Fruit fly (Drosophila melanogaster) whole organism, wandering third instar larva: ENCODE results near the gene CG11241.

Experiments used
- Hr78 ChIP-seq: fragments of >200 bp; optimal IDR thresholded peaks from 2 replicates; lab custom pipeline; 2017; ENCODE audit warnings: missing biosample characterization, missing genetic modification characterization
- Hr83 ChIP-seq: fragments of 200-300 bp; sonication (Bioruptor generic); optimal IDR thresholded peaks from 2 replicates; lab custom pipeline; 2016; ENCODE audit warnings: missing biosample characterization, mild to moderate bottlenecking, missing genetic modification characterization, moderate library complexity; ENCODE audit not compliant: poor library complexity, severe bottlenecking
- OdsH ChIP-seq: fragments of 200-800 bp; sonication (Bioruptor generic); optimal IDR thresholded peaks from 2 replicates; lab custom pipeline; 2016; ENCODE audit warnings: missing biosample characterization, mild to moderate bottlenecking, missing genetic modification characterization
- Sp1 ChIP-seq: fragments of 200-800 bp; sonication (Bioruptor generic); optimal IDR thresholded peaks from 3 replicates; lab custom pipeline; 2019; ENCODE audit warnings: missing biosample characterization, mild to moderate bottlenecking, missing genetic modification characterization, moderate library complexity
- dmrt93B ChIP-seq: fragments of 200-800 bp; sonication (Bioruptor generic); optimal IDR thresholded peaks from 2 replicates; lab custom pipeline; 2018; ENCODE audit warnings: missing biosample characterization, mild to moderate bottlenecking, missing genetic modification characterization
- pan ChIP-seq: fragments of >200 bp; optimal IDR thresholded peaks from 2 replicates; lab custom pipeline; 2017
- usp ChIP-seq: fragments of >200 bp; optimal IDR thresholded peaks from 2 replicates; lab custom pipeline; 2017; ENCODE audit warnings: missing biosample characterization, missing genetic modification characterization

DNA sequence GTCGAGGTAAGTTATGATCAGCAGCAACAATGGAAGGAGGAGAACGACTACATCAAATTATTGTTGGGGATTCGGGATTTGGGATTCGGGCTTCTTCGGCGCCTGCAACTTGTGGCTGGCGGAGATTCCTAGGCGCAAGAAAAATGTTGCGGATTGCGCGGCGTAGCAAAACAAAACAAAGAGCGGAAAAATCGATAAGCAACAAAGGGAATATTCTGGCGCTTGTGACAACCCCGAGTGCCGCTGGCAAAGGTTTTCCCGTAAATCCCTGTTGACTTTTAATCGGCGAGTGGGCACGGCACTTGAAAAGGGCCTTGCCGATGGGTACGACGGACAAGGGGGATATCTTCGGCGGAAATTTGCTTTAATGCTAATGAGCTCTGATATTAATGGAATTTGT, 11.8 kb upstream of the CG11241 start:
- TF ChIP-seq pan (lab: Kevin White, UChicago) = no peak
- TF ChIP-seq OdsH (GFP tag; lab: Kevin White, UChicago) = no peak
- TF ChIP-seq Sp1 (GFP tag; lab: Kevin White, UChicago) = no peak
- TF ChIP-seq usp = no peak
- no peak for TF ChIP-seq dmrt93B (GFP tag; lab: Kevin White, UChicago)
- TF ChIP-seq Hr78 = no peak
- TF ChIP-seq Hr83 (GFP tag; lab: Kevin White, UChicago) = no peak
